Fruit fly (Drosophila melanogaster): ENCODE results near the gene CG10979.

CG10979 gene

dm6 chr3R:5833948-5834504 is 39.5 kb downstream of the CG10979 start (continued):
- TF ChIP-seq Optix (GFP tag; IDR thresholded peaks at IDR 0.05) (no peak), sens (GFP tag) (peak; percentile 75), br (optimal IDR thresholded peaks at IDR 0.05) (no peak), CG14667 (GFP tag; IDR thresholded peaks at IDR 0.05) (no peak), CG30020 (tag; optimal IDR thresholded peaks at IDR 0.05) (no peak), CG16863 (GFP tag; optimal IDR thresholded peaks at IDR 0.05) (peak; percentile 6), CG9797 (GFP tag; optimal IDR thresholded peaks at IDR 0.05) (no peak), Doc3 (GFP tag; IDR thresholded peaks at IDR 0.05; ENCODE audit: partially characterized antibody) (no peak), fd3F (GFP tag; optimal IDR thresholded peaks at IDR 0.05) (no peak), lbe (GFP tag; optimal IDR thresholded peaks at IDR 0.05) (peak; percentile 49), run (tag; optimal IDR thresholded peaks at IDR 0.05) (no peak), lab (GFP tag; optimal IDR thresholded peaks at IDR 0.05) (peak; percentile 32), Rfx (GFP tag; IDR thresholded peaks at IDR 0.05) (0 out of 2 replicates have a peak, but pooled peaks have one; percentile 25), org-1 (GFP tag; optimal IDR thresholded peaks at IDR 0.05) (no peak), corto (GFP tag; optimal IDR thresholded peaks at IDR 0.05) (peak; percentile 36), lilli (GFP tag; optimal IDR thresholded peaks at IDR 0.05) (no peak), vvl (GFP tag; IDR thresholded peaks at IDR 0.05) (no peak), ara (GFP tag; IDR thresholded peaks at IDR 0.05) (peak; percentile 48; the same call in 1 of the 2 replicates), CG4404 (GFP tag; IDR thresholded peaks at IDR 0.05) (no peak), onecut (GFP tag; IDR thresholded peaks at IDR 0.05) (no peak), CG31224 (GFP tag; IDR thresholded peaks at IDR 0.05) (no peak), bcd (GFP tag; optimal IDR thresholded peaks at IDR 0.05) (peak; percentile 5), CG2678 (tag; optimal IDR thresholded peaks at IDR 0.05) (peak; percentile 15), C15 (GFP tag; IDR thresholded peaks at IDR 0.05) (0 out of 3 replicates have a peak, but pooled peaks have one; percentile 19), Nf-YC (tag; optimal IDR thresholded peaks at IDR 0.05) (no peak), CG10147 (GFP tag; optimal IDR thresholded peaks at IDR 0.05) (no peak), CG15269 (tag; optimal IDR thresholded peaks at IDR 0.05) (peak; percentile 9), Doc2 (GFP tag; IDR thresholded peaks at IDR 0.05) (no peak), CG7839 (tag; optimal IDR thresholded peaks at IDR 0.05) (peak; percentile 32), GATAe (GFP tag; conservative IDR thresholded peaks at IDR 0.05) (no peak), Dek (tag; optimal IDR thresholded peaks at IDR 0.05) (no peak), cato (GFP tag; optimal IDR thresholded peaks at IDR 0.05; ENCODE audit: borderline replicate concordance) (no peak), pb (GFP tag; optimal IDR thresholded peaks at IDR 0.05) (no peak), CG15696 (tag; optimal IDR thresholded peaks at IDR 0.05) (no peak), nerfin-1 (tag; optimal IDR thresholded peaks at IDR 0.05) (no peak), pzg (GFP tag; optimal IDR thresholded peaks at IDR 0.05) (no peak), CG16779 (GFP tag; IDR thresholded peaks at IDR 0.05) (no peak), CG12236 (GFP tag; optimal IDR thresholded peaks at IDR 0.05) (no peak), Drgx (GFP tag; IDR thresholded peaks at IDR 0.05) (peak; percentile 95), ham (GFP tag; IDR thresholded peaks at IDR 0.05) (no peak), NFAT (GFP tag; IDR thresholded peaks at IDR 0.05) (no peak), CG11093 (GFP tag; IDR thresholded peaks at IDR 0.05) (0 out of 3 replicates have a peak, but pooled peaks have one; percentile 10), Ada2b (GFP tag; IDR thresholded peaks at IDR 0.05) (peak; percentile 26; the same call in 1 of the 2 replicates), Bgb (GFP tag; IDR thresholded peaks at IDR 0.05; ENCODE audit: partially characterized antibody) (no peak), CG32532 (GFP tag; IDR thresholded peaks at IDR 0.05) (peak; percentile 40; the same call in 1 of the 2 replicates), gem (tag; optimal IDR thresholded peaks at IDR 0.05) (peak; percentile 44), z (GFP tag; IDR thresholded peaks at IDR 0.05) (no peak), Ravus (GFP tag; IDR thresholded peaks at IDR 0.05) (no peak), emc (GFP tag; optimal IDR thresholded peaks at IDR 0.05) (no peak), Hmr (GFP tag; optimal IDR thresholded peaks at IDR 0.05) (no peak), Ets97D (GFP tag; optimal IDR thresholded peaks at IDR 0.05) (no peak), bab2 (GFP tag; optimal IDR thresholded peaks at IDR 0.05) (no peak)
